Worm (Caenorhabditis elegans) whole organism, L4 larva: ENCODE measurements around the gene F59B10.2.
A peak's percentile ranks its signal among the peaks of the same experiment; 100 is the strongest.

Experiments used
- D1046.2 ChIP-seq: fragments of 200-800 bp; sonication (Bioruptor generic); IDR thresholded peaks from 2 replicates; pipeline ENCODE4 v1.3.6; 2022; ENCODE audit warnings: missing genetic modification characterization, missing compliant biosample characterization
- R02D3.7 ChIP-seq: fragments of 150-350 bp; sonication (generic microtip); optimal IDR thresholded peaks from 3 replicates; lab custom pipeline; 2014; ENCODE audit warnings: missing biosample characterization, missing genetic modification characterization
- Y48G9A.11 ChIP-seq: fragments of 200-800 bp; sonication (Bioruptor generic); IDR thresholded peaks from 2 replicates; pipeline ENCODE4 v1.3.6; 2022; ENCODE audit warnings: missing genetic modification reagents, missing genetic modification characterization, missing compliant biosample characterization
- arid-1 ChIP-seq: fragments of 200-800 bp; sonication (Bioruptor generic); conservative IDR thresholded peaks from 2 replicates; pipeline ENCODE4 v1.3.6; 2022; ENCODE audit warnings: missing genetic modification reagents, missing genetic modification characterization, missing compliant biosample characterization
- hmg-1.1 ChIP-seq: fragments of 200-800 bp; sonication (Bioruptor generic); IDR thresholded peaks from 2 replicates; pipeline ENCODE4 v1.3.6; 2022; ENCODE audit warnings: missing genetic modification reagents, missing genetic modification characterization, missing compliant biosample characterization
- mep-1 ChIP-seq: fragments of 150-350 bp; sonication (generic microtip); optimal IDR thresholded peaks from 3 replicates; lab custom pipeline; 2014; ENCODE audit warnings: missing biosample characterization, missing genetic modification characterization
- nhr-237 ChIP-seq: sonication (generic microtip); optimal IDR thresholded peaks from 2 replicates; lab custom pipeline; 2017; ENCODE audit warnings: missing biosample characterization, missing genetic modification characterization
- nhr-41 ChIP-seq: fragments of 200-800 bp; sonication (Bioruptor generic); IDR thresholded peaks from 2 replicates; pipeline ENCODE4 v1.3.6; 2022; ENCODE audit warnings: missing genetic modification reagents, missing genetic modification characterization, missing compliant biosample characterization

- TF ChIP-seq D1046.2 (GFP tag; lab: Robert Waterston, UW) (0 out of 2 replicates have a peak, but pooled peaks have one; percentile 39), hmg-1.1 (GFP tag; lab: Robert Waterston, UW) (no peak), Y48G9A.11 (GFP tag; lab: Robert Waterston, UW) (no peak), nhr-237 (tag; lab: Kevin White, UChicago) (no peak), nhr-41 (no peak), arid-1 (GFP tag; lab: Robert Waterston, UW) (no peak), mep-1 (tag; lab: Kevin White, UChicago) (no peak), R02D3.7 (no peak)
Observed at ce11 chrII:10530907-10531306, 21.3 kb upstream of the F59B10.2 start.
